Fruit fly (Drosophila melanogaster) whole organism, embryonic: ENCODE measurements around the gene CG13376.

Source experiments
- ATbp ChIP-seq: fragments of 200-800 bp; sonication (Bioruptor generic); optimal IDR thresholded peaks from 2 replicates; lab custom pipeline; 2017; ENCODE audit warnings: missing biosample characterization, mild to moderate bottlenecking, missing genetic modification characterization, missing genetic modification reagents
- Asciz ChIP-seq: fragments of 200-800 bp; sonication (Bioruptor generic); optimal IDR thresholded peaks from 2 replicates; lab custom pipeline; 2017; ENCODE audit warnings: missing biosample characterization, mild to moderate bottlenecking, missing genetic modification characterization, missing genetic modification reagents
- Bgb ChIP-seq: fragments of 200-800 bp; sonication (Bioruptor generic); IDR thresholded peaks from 2 replicates; pipeline ENCODE4 v1.3.6; 2022; ENCODE audit warnings: missing biosample characterization, missing genetic modification characterization; ENCODE audit not compliant: partially characterized antibody
- Blimp-1 ChIP-seq: fragments of 200-800 bp; sonication (Bioruptor generic); optimal IDR thresholded peaks from 3 replicates; lab custom pipeline; 2018; ENCODE audit warnings: missing biosample characterization, missing genetic modification characterization, mild to moderate bottlenecking, moderate library complexity, missing genetic modification reagents
- BtbVII ChIP-seq: fragments of 200-800 bp; sonication (Bioruptor generic); optimal IDR thresholded peaks from 3 replicates; lab custom pipeline; 2017; ENCODE audit warnings: missing biosample characterization, mild to moderate bottlenecking, missing genetic modification characterization
- CG12744 ChIP-seq: fragments of 200-800 bp; sonication (Bioruptor generic); optimal IDR thresholded peaks from 2 replicates; lab custom pipeline; 2016; ENCODE audit warnings: missing biosample characterization, missing genetic modification characterization
- CG14441 ChIP-seq: fragments of 200-800 bp; sonication (Bioruptor generic); IDR thresholded peaks from 2 replicates; pipeline ENCODE4 v1.3.6; 2022; ENCODE audit warnings: missing biosample characterization, missing genetic modification characterization
- CG15011 ChIP-seq: fragments of 200-800 bp; sonication (Bioruptor generic); optimal IDR thresholded peaks from 3 replicates; lab custom pipeline; 2018; ENCODE audit warnings: missing biosample characterization, mild to moderate bottlenecking, missing genetic modification characterization
- CG1792 ChIP-seq: fragments of 200-800 bp; sonication (Bioruptor generic); optimal IDR thresholded peaks from 2 replicates; lab custom pipeline; 2016; ENCODE audit warnings: missing biosample characterization, missing genetic modification characterization
- CG18011 ChIP-seq: fragments of 200-800 bp; sonication (Bioruptor generic); optimal IDR thresholded peaks from 2 replicates; lab custom pipeline; 2017; ENCODE audit warnings: missing biosample characterization, missing genetic modification characterization, mild to moderate bottlenecking, moderate library complexity, missing genotype
- CG18476 ChIP-seq: fragments of 200-800 bp; sonication (Bioruptor generic); optimal IDR thresholded peaks from 2 replicates; lab custom pipeline; 2016; ENCODE audit warnings: missing biosample characterization, mild to moderate bottlenecking, missing genetic modification characterization
- CG2129 ChIP-seq: fragments of 200-800 bp; sonication (Bioruptor generic); IDR thresholded peaks from 2 replicates; pipeline ENCODE4 v1.3.6; 2022; ENCODE audit warnings: missing biosample characterization, missing genetic modification characterization; ENCODE audit not compliant: partially characterized antibody
- CG30020 ChIP-seq: fragments of 200-800 bp; optimal IDR thresholded peaks from 2 replicates; lab custom pipeline; 2019; ENCODE audit warnings: missing biosample characterization, mild to moderate bottlenecking, missing genetic modification characterization, moderate library complexity
- CG31388 ChIP-seq: fragments of 200-800 bp; sonication (Bioruptor generic); optimal IDR thresholded peaks from 2 replicates; lab custom pipeline; 2016; ENCODE audit warnings: missing biosample characterization, missing genetic modification characterization
- CG34422 ChIP-seq: fragments of 200-800 bp; sonication (Bioruptor generic); IDR thresholded peaks from 3 replicates; pipeline ENCODE4 v1.3.6; 2022; ENCODE audit warnings: missing biosample characterization, missing genetic modification characterization
- CG3995 ChIP-seq: fragments of 200-800 bp; sonication (Bioruptor generic); optimal IDR thresholded peaks from 3 replicates; lab custom pipeline; 2016; ENCODE audit warnings: missing biosample characterization, missing genetic modification characterization
- CG4820 ChIP-seq: fragments of 200-800 bp; sonication (Bioruptor generic); optimal IDR thresholded peaks from 3 replicates; lab custom pipeline; 2016; ENCODE audit warnings: missing biosample characterization, missing genetic modification characterization
- CG7556 ChIP-seq: fragments of 200-800 bp; sonication (Bioruptor generic); optimal IDR thresholded peaks from 2 replicates; lab custom pipeline; 2017; ENCODE audit warnings: missing biosample characterization, mild to moderate bottlenecking, missing genetic modification characterization
- CG7928 ChIP-seq: fragments of 200-800 bp; sonication (Bioruptor generic); optimal IDR thresholded peaks from 2 replicates; lab custom pipeline; 2017; ENCODE audit warnings: missing biosample characterization, mild to moderate bottlenecking, missing genetic modification characterization
- CG7963 ChIP-seq: fragments of 200-800 bp; sonication (Bioruptor generic); IDR thresholded peaks from 3 replicates; pipeline ENCODE4 v1.3.6; 2022; ENCODE audit warnings: missing biosample characterization, missing genetic modification characterization; ENCODE audit not compliant: partially characterized antibody
- CG8089 ChIP-seq: fragments of 200-800 bp; sonication (Bioruptor generic); optimal IDR thresholded peaks from 3 replicates; lab custom pipeline; 2016; ENCODE audit warnings: missing biosample characterization, missing genetic modification characterization
- CG8290 ChIP-seq, 3 experiments: fragments of 200-800 bp; sonication (Bioruptor generic); optimal IDR thresholded peaks; 2 replicates each; lab custom pipeline; 2016 to 2019; ENCODE audit warnings: missing biosample characterization in 3 of 3, missing genetic modification characterization in 3 of 3, mild to moderate bottlenecking in 2 of 3, moderate library complexity in 1 of 3
- CG8944 ChIP-seq: fragments of 200-800 bp; sonication (Bioruptor generic); optimal IDR thresholded peaks from 3 replicates; lab custom pipeline; 2016; ENCODE audit warnings: missing biosample characterization, missing genetic modification characterization
- Camta ChIP-seq: fragments of 200-800 bp; sonication (Bioruptor generic); optimal IDR thresholded peaks from 2 replicates; lab custom pipeline; 2016; ENCODE audit warnings: missing biosample characterization, missing genetic modification characterization
- Dad ChIP-seq: fragments of 200-800 bp; sonication (Bioruptor generic); optimal IDR thresholded peaks from 3 replicates; lab custom pipeline; 2016; ENCODE audit warnings: missing biosample characterization, missing genetic modification characterization
- Ets65A ChIP-seq: fragments of 200-800 bp; sonication (Bioruptor generic); peaks from one replicate; lab custom pipeline; 2016; ENCODE audit warnings: missing biosample characterization, missing genetic modification characterization
- HLH4C ChIP-seq: fragments of 200-800 bp; sonication (Bioruptor generic); IDR thresholded peaks from 3 replicates; pipeline ENCODE4 v1.3.6; 2022; ENCODE audit warnings: missing biosample characterization, missing genetic modification characterization; ENCODE audit not compliant: partially characterized antibody
- HLHmδ ChIP-seq: fragments of 200-800 bp; sonication (Bioruptor generic); optimal IDR thresholded peaks from 2 replicates; lab custom pipeline; 2018; ENCODE audit warnings: missing biosample characterization, mild to moderate bottlenecking, missing genetic modification characterization, moderate library complexity
- Hey ChIP-seq: fragments of 200-800 bp; sonication (Bioruptor generic); optimal IDR thresholded peaks from 3 replicates; lab custom pipeline; 2018; ENCODE audit warnings: missing biosample characterization, mild to moderate bottlenecking, missing genetic modification characterization
- Lhr ChIP-seq: fragments of 200-800 bp; sonication (Bioruptor generic); optimal IDR thresholded peaks from 3 replicates; lab custom pipeline; 2017; ENCODE audit warnings: mild to moderate bottlenecking, missing biosample characterization, missing genetic modification reagents, missing genetic modification characterization
- Sry-δ ChIP-seq: fragments of 200-800 bp; sonication (Bioruptor generic); optimal IDR thresholded peaks from 2 replicates; lab custom pipeline; 2016; ENCODE audit warnings: missing biosample characterization, missing genetic modification characterization
- ab ChIP-seq: fragments of 200-800 bp; sonication (Bioruptor generic); optimal IDR thresholded peaks from 2 replicates; lab custom pipeline; 2016; ENCODE audit warnings: missing biosample characterization, missing genetic modification characterization
- btn ChIP-seq: fragments of 200-800 bp; sonication (Bioruptor generic); optimal IDR thresholded peaks from 2 replicates; lab custom pipeline; 2016; ENCODE audit warnings: missing biosample characterization, missing genetic modification characterization
- dmrt99B ChIP-seq: fragments of 200-800 bp; sonication (Bioruptor generic); optimal IDR thresholded peaks from 2 replicates; lab custom pipeline; 2018; ENCODE audit warnings: missing biosample characterization, mild to moderate bottlenecking, missing genetic modification characterization, moderate library complexity
- dpn ChIP-seq, 2 experiments: fragments of 200-800 bp; sonication (Bioruptor generic); optimal IDR thresholded peaks; 3 replicates each; lab custom pipeline; 2016; ENCODE audit warnings: missing biosample characterization in 2 of 2, missing genetic modification characterization in 2 of 2
- gcm ChIP-seq: fragments of 200-800 bp; sonication (Bioruptor generic); optimal IDR thresholded peaks from 2 replicates; lab custom pipeline; 2019; ENCODE audit warnings: missing biosample characterization, mild to moderate bottlenecking, missing genetic modification characterization, moderate library complexity
- gfzf ChIP-seq: fragments of 200-800 bp; sonication (Bioruptor generic); optimal IDR thresholded peaks from 2 replicates; lab custom pipeline; 2016; ENCODE audit warnings: missing biosample characterization, mild to moderate bottlenecking, missing genetic modification characterization, moderate library complexity
- ind ChIP-seq: fragments of 200-800 bp; sonication (Bioruptor generic); optimal IDR thresholded peaks from 3 replicates; lab custom pipeline; 2016; ENCODE audit warnings: missing biosample characterization, missing genetic modification characterization
- insv ChIP-seq, 2 experiments: fragments of 200-800 bp; sonication (Bioruptor generic); optimal IDR thresholded peaks; 3 replicates each; lab custom pipeline; 2016 to 2018; ENCODE audit warnings: missing biosample characterization in 2 of 2, missing genetic modification characterization in 2 of 2
- inv ChIP-seq: fragments of 200-800 bp; sonication (Bioruptor generic); IDR thresholded peaks from 2 replicates; pipeline ENCODE4 v1.3.6; 2022; ENCODE audit warnings: missing biosample characterization, missing genetic modification characterization; ENCODE audit not compliant: partially characterized antibody
- pita ChIP-seq: fragments of 200-800 bp; sonication (Bioruptor generic); optimal IDR thresholded peaks from 2 replicates; lab custom pipeline; 2017; ENCODE audit warnings: missing biosample characterization, mild to moderate bottlenecking, missing genetic modification characterization
- pros ChIP-seq: fragments of 200-800 bp; sonication (Bioruptor generic); optimal IDR thresholded peaks from 3 replicates; lab custom pipeline; 2019; ENCODE audit warnings: missing biosample characterization, mild to moderate bottlenecking, missing genetic modification characterization, moderate library complexity
- pzg ChIP-seq: fragments of 200-800 bp; sonication (Bioruptor generic); optimal IDR thresholded peaks from 3 replicates; lab custom pipeline; 2018; ENCODE audit warnings: missing biosample characterization, mild to moderate bottlenecking, missing genetic modification characterization, moderate library complexity
- sd ChIP-seq: fragments of 200-800 bp; sonication (Bioruptor generic); optimal IDR thresholded peaks from 3 replicates; lab custom pipeline; 2018; ENCODE audit warnings: missing biosample characterization, mild to moderate bottlenecking, missing genetic modification characterization, moderate library complexity
- sisA ChIP-seq: fragments of 200-800 bp; sonication (Bioruptor generic); IDR thresholded peaks from 2 replicates; pipeline ENCODE4 v1.3.6; 2022; ENCODE audit warnings: missing biosample characterization, missing genetic modification characterization
- slp2 ChIP-seq: fragments of 200-800 bp; sonication (Bioruptor generic); optimal IDR thresholded peaks from 2 replicates; lab custom pipeline; 2016; ENCODE audit warnings: missing biosample characterization, missing genetic modification characterization
- ttk ChIP-seq: fragments of 200-800 bp; sonication (Bioruptor generic); IDR thresholded peaks from 2 replicates; pipeline ENCODE4 v2.1.2; 2022; ENCODE audit warnings: missing biosample characterization, missing genetic modification characterization
- unc-4 ChIP-seq: fragments of 200-800 bp; sonication (Bioruptor generic); IDR thresholded peaks from 2 replicates; pipeline ENCODE4 v1.3.6; 2022; ENCODE audit warnings: missing biosample characterization, missing genetic modification characterization; ENCODE audit not compliant: partially characterized antibody
- vfl ChIP-seq: fragments of 200-800 bp; sonication (Bioruptor generic); optimal IDR thresholded peaks from 2 replicates; lab custom pipeline; 2016; ENCODE audit warnings: missing biosample characterization, missing genetic modification characterization
- yki ChIP-seq: fragments of >200 bp; optimal IDR thresholded peaks from 3 replicates; lab custom pipeline; 2018

CG13376 gene

DNA sequence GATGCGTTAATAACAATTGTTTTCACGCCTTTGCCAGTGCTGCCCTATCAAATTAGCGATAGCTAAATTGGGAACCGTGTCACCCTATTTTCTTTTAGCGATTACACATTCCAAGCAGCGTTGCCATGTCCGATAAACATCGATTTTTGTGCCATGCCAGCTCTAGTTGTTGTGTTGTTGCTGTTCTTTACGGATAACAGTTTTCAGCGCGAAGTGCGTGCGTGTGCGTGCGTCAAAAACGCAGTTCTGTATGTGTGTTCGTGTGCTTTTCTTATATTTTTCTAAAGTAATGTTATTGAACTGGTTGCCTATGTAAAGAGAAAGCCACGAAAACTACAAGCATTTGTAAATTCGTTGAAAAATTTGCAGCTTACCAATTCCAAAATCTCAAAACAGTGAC lies 21.0 kb downstream of the CG13376 start, which contains the start of the genes CG3038 and G9a (continued):
- TF ChIP-seq Camta (no peak), inv (no peak), pita (GFP tag; lab: Kevin White, UChicago) (peak; percentile 66), vfl (GFP tag; lab: Kevin White, UChicago) (no peak), unc-4 (GFP tag; lab: Robert Waterston, UW) (no peak), yki (lab: Kevin White, UChicago) (no peak), Blimp-1 (GFP tag; lab: Kevin White, UChicago) (no peak), CG8944 (GFP tag; lab: Kevin White, UChicago) (peak; percentile 14), pros (GFP tag; lab: Kevin White, UChicago) (peak; percentile 1), gfzf (peak; percentile 59), Lhr (GFP tag; lab: Kevin White, UChicago) (peak; percentile 93), insv (GFP tag; optimal IDR thresholded peaks at IDR 0.05; lab: Kevin White, UChicago) (peak in 1 of 2 experiments; percentile 54), ind (GFP tag; lab: Kevin White, UChicago) (no peak), BtbVII (GFP tag; lab: Kevin White, UChicago) (peak; percentile 8), HLHmδ (GFP tag; lab: Kevin White, UChicago) (no peak), Dad (peak; percentile 22), CG14441 (GFP tag; lab: Robert Waterston, UW) (no peak), CG3995 (peak; percentile 84), CG1792 (GFP tag; lab: Kevin White, UChicago) (no peak), btn (GFP tag; lab: Kevin White, UChicago) (no peak), CG7928 (GFP tag; lab: Kevin White, UChicago) (no peak), CG18011 (GFP tag; lab: Kevin White, UChicago) (no peak), slp2 (GFP tag; lab: Kevin White, UChicago) (no peak), dpn (GFP tag; optimal IDR thresholded peaks at IDR 0.05; lab: Kevin White, UChicago) (peak; percentile 54 to 64), CG31388 (no peak), ATbp (no peak), CG34422 (no peak), CG18476 (GFP tag; lab: Kevin White, UChicago) (peak; percentile 8), Bgb (no peak), CG30020 (tag; lab: Kevin White, UChicago) (peak; percentile 76), dmrt99B (tag; lab: Kevin White, UChicago) (no peak), Asciz (GFP tag; lab: Kevin White, UChicago) (no peak), gcm (GFP tag; lab: Kevin White, UChicago) (peak; percentile 12), CG7556 (peak; percentile 23), Ets65A (peak; percentile 86), CG8089 (peak; percentile 30), HLH4C (GFP tag; lab: Robert Waterston, UW) (no peak), pzg (GFP tag; lab: Kevin White, UChicago) (peak; percentile 97), CG15011 (GFP tag; lab: Kevin White, UChicago) (no peak), sd (tag; lab: Kevin White, UChicago) (peak; percentile 92), ttk (GFP tag; lab: Robert Waterston, UW) (no peak), CG2129 (GFP tag; lab: Robert Waterston, UW) (no peak), CG7963 (no peak), ab (no peak), Hey (no peak), Sry-δ (GFP tag; lab: Kevin White, UChicago) (peak; percentile 99), CG4820 (GFP tag; lab: Kevin White, UChicago) (peak; percentile 22), CG8290 (GFP tag; optimal IDR thresholded peaks at IDR 0.05; lab: Kevin White, UChicago) (peak; percentile 44), CG8290 (tag; optimal IDR thresholded peaks at IDR 0.05; lab: Kevin White, UChicago) (peak; percentile 47 to 81), sisA (GFP tag; lab: Robert Waterston, UW) (no peak), CG12744 (GFP tag; lab: Kevin White, UChicago) (peak; percentile 30)
